Fruit fly (Drosophila melanogaster) whole organism, embryonic: ENCODE data around the gene CG5096.

ENCODE experiments used
- B-H2 ChIP-seq: fragments of 200-800 bp; sonication (Bioruptor generic); optimal IDR thresholded peaks from 2 replicates; lab custom pipeline; 2018; ENCODE audit warnings: missing biosample characterization, mild to moderate bottlenecking, missing genetic modification characterization
- CG14710 ChIP-seq: fragments of 200-800 bp; sonication (Bioruptor generic); optimal IDR thresholded peaks from 3 replicates; lab custom pipeline; 2019; ENCODE audit warnings: missing biosample characterization, mild to moderate bottlenecking, missing genetic modification characterization, moderate library complexity
- CG15514 ChIP-seq: fragments of 200-800 bp; sonication (Bioruptor generic); optimal IDR thresholded peaks from 3 replicates; lab custom pipeline; 2017; ENCODE audit warnings: missing biosample characterization, missing genetic modification characterization, mild to moderate bottlenecking, moderate library complexity, missing genetic modification reagents
- CG1603 ChIP-seq: fragments of 200-800 bp; sonication (Bioruptor generic); optimal IDR thresholded peaks from 2 replicates; lab custom pipeline; 2019; ENCODE audit warnings: missing biosample characterization, mild to moderate bottlenecking, missing genetic modification characterization, moderate library complexity
- CG16813 ChIP-seq: fragments of 200-800 bp; sonication (Bioruptor generic); IDR thresholded peaks from 3 replicates; pipeline ENCODE4 v1.3.6; 2022; ENCODE audit warnings: missing biosample characterization, missing genetic modification characterization; ENCODE audit not compliant: partially characterized antibody
- CG17186 ChIP-seq: fragments of 200-800 bp; sonication (Bioruptor generic); optimal IDR thresholded peaks from 3 replicates; lab custom pipeline; 2017; ENCODE audit warnings: missing biosample characterization, missing genetic modification reagents, missing genetic modification characterization
- CG17612 ChIP-seq: fragments of 200-800 bp; sonication (Bioruptor generic); IDR thresholded peaks from 2 replicates; pipeline ENCODE4 v1.3.6; 2022; ENCODE audit warnings: missing biosample characterization, missing genetic modification characterization
- CG17802 ChIP-seq: fragments of 200-800 bp; sonication (Bioruptor generic); optimal IDR thresholded peaks from 2 replicates; lab custom pipeline; 2018; ENCODE audit warnings: missing biosample characterization, mild to moderate bottlenecking, missing genetic modification characterization, moderate library complexity
- CG34376 ChIP-seq: fragments of 200-800 bp; sonication (Bioruptor generic); optimal IDR thresholded peaks from 2 replicates; lab custom pipeline; 2018; ENCODE audit warnings: missing biosample characterization, mild to moderate bottlenecking, missing genetic modification characterization
- CG4360 ChIP-seq: fragments of 200-800 bp; sonication (Bioruptor generic); IDR thresholded peaks from 2 replicates; pipeline ENCODE4 v1.3.6; 2022; ENCODE audit warnings: missing biosample characterization, missing genetic modification characterization
- CG6272 ChIP-seq: fragments of 200-800 bp; sonication (Bioruptor generic); IDR thresholded peaks from 2 replicates; pipeline ENCODE4 v1.3.6; 2022; ENCODE audit warnings: missing biosample characterization, missing genetic modification characterization
- CG6791 ChIP-seq: fragments of 200-800 bp; sonication (Bioruptor generic); IDR thresholded peaks from 3 replicates; pipeline ENCODE4 v1.3.6; 2022; ENCODE audit warnings: missing biosample characterization, missing genetic modification characterization; ENCODE audit not compliant: partially characterized antibody
- CG7372 ChIP-seq: fragments of 200-800 bp; sonication (Bioruptor generic); IDR thresholded peaks from 2 replicates; pipeline ENCODE4 v1.3.6; 2022; ENCODE audit warnings: missing biosample characterization, missing genetic modification characterization
- CG8290 ChIP-seq, 3 experiments: fragments of 200-800 bp; sonication (Bioruptor generic); optimal IDR thresholded peaks; 2 replicates each; lab custom pipeline; 2016 to 2019; ENCODE audit warnings: missing biosample characterization in 3 of 3, missing genetic modification characterization in 3 of 3, mild to moderate bottlenecking in 2 of 3, moderate library complexity in 1 of 3
- CHES-1-like ChIP-seq: fragments of 200-800 bp; sonication (Bioruptor generic); optimal IDR thresholded peaks from 2 replicates; lab custom pipeline; 2016; ENCODE audit warnings: missing biosample characterization, missing genetic modification characterization
- CoRest ChIP-seq: fragments of 200-800 bp; sonication (Bioruptor generic); optimal IDR thresholded peaks from 3 replicates; lab custom pipeline; 2018; ENCODE audit warnings: missing biosample characterization, mild to moderate bottlenecking, missing genetic modification characterization, moderate library complexity
- Dref ChIP-seq: fragments of 200-800 bp; sonication (Bioruptor generic); IDR thresholded peaks from 2 replicates; pipeline ENCODE4 v1.3.6; 2022; ENCODE audit warnings: missing biosample characterization, missing genetic modification characterization
- Ets97D ChIP-seq: fragments of 200-800 bp; sonication (Bioruptor generic); optimal IDR thresholded peaks from 3 replicates; lab custom pipeline; 2016; ENCODE audit warnings: missing biosample characterization, missing genetic modification characterization
- HLH4C ChIP-seq: fragments of 200-800 bp; sonication (Bioruptor generic); IDR thresholded peaks from 3 replicates; pipeline ENCODE4 v1.3.6; 2022; ENCODE audit warnings: missing biosample characterization, missing genetic modification characterization; ENCODE audit not compliant: partially characterized antibody
- HmgD ChIP-seq: fragments of 200-800 bp; sonication (Bioruptor generic); optimal IDR thresholded peaks from 3 replicates; lab custom pipeline; 2016; ENCODE audit warnings: missing biosample characterization, missing genetic modification characterization
- Hmr ChIP-seq: fragments of 200-800 bp; sonication (Bioruptor generic); optimal IDR thresholded peaks from 3 replicates; lab custom pipeline; 2017; ENCODE audit warnings: mild to moderate bottlenecking, missing biosample characterization, missing genetic modification reagents, missing genetic modification characterization
- Kr ChIP-seq: fragments of 200-800 bp; sonication (Bioruptor generic); optimal IDR thresholded peaks from 2 replicates; lab custom pipeline; 2017; ENCODE audit warnings: missing biosample characterization, mild to moderate bottlenecking, missing genetic modification characterization
- Lhr ChIP-seq: fragments of 200-800 bp; sonication (Bioruptor generic); optimal IDR thresholded peaks from 3 replicates; lab custom pipeline; 2017; ENCODE audit warnings: mild to moderate bottlenecking, missing biosample characterization, missing genetic modification reagents, missing genetic modification characterization
- MBD-R2 ChIP-seq: fragments of 200-800 bp; sonication (Bioruptor generic); IDR thresholded peaks from 2 replicates; pipeline ENCODE4 v1.3.6; 2022; ENCODE audit warnings: missing biosample characterization, missing genetic modification characterization
- MTF-1 ChIP-seq: fragments of 200-800 bp; sonication (Bioruptor generic); optimal IDR thresholded peaks from 2 replicates; lab custom pipeline; 2018; ENCODE audit warnings: missing biosample characterization, mild to moderate bottlenecking, missing genetic modification characterization, borderline replicate concordance
- Optix ChIP-seq: fragments of 200-800 bp; sonication (Bioruptor generic); IDR thresholded peaks from 3 replicates; pipeline ENCODE4 v1.3.6; 2022; ENCODE audit warnings: missing biosample characterization, missing genetic modification characterization
- Scr ChIP-seq: fragments of 200-800 bp; sonication (Bioruptor generic); IDR thresholded peaks from 2 replicates; pipeline ENCODE4 v1.3.6; 2022; ENCODE audit warnings: missing biosample characterization, missing genetic modification characterization; ENCODE audit not compliant: partially characterized antibody
- Sin3A ChIP-seq: fragments of >200 bp; optimal IDR thresholded peaks from 2 replicates; lab custom pipeline; 2018
- Sry-β ChIP-seq: fragments of 200-800 bp; sonication (Bioruptor generic); optimal IDR thresholded peaks from 2 replicates; lab custom pipeline; 2018; ENCODE audit warnings: missing biosample characterization, mild to moderate bottlenecking, missing genetic modification characterization, moderate library complexity
- Sry-δ ChIP-seq: fragments of 200-800 bp; sonication (Bioruptor generic); optimal IDR thresholded peaks from 2 replicates; lab custom pipeline; 2016; ENCODE audit warnings: missing biosample characterization, missing genetic modification characterization
- Trl ChIP-seq, 3 experiments: fragments of >200 bp in 2 of 3; fragments of 200-800 bp in 1 of 3; sonication (Bioruptor generic) in 1 of 3; optimal IDR thresholded peaks; 2 replicates in 1 of 3; 3 replicates in 2 of 3; lab custom pipeline; 2016 to 2017; ENCODE audit warnings: missing biosample characterization in 1 of 3, missing genetic modification characterization in 1 of 3
- Xbp1 ChIP-seq: fragments of 200-800 bp; sonication (Bioruptor generic); optimal IDR thresholded peaks from 3 replicates; lab custom pipeline; 2016; ENCODE audit warnings: missing biosample characterization, mild to moderate bottlenecking, missing genetic modification characterization
- br ChIP-seq: fragments of >200 bp; optimal IDR thresholded peaks from 2 replicates; lab custom pipeline; 2017
- chinmo ChIP-seq: fragments of 200-800 bp; sonication (Bioruptor generic); IDR thresholded peaks from 4 replicates; pipeline ENCODE4 v1.3.6; 2022; ENCODE audit warnings: missing biosample characterization, missing genetic modification characterization; ENCODE audit not compliant: partially characterized antibody
- danr ChIP-seq: fragments of 200-800 bp; sonication (Bioruptor generic); IDR thresholded peaks from 2 replicates; pipeline ENCODE4 v1.3.6; 2022; ENCODE audit warnings: missing biosample characterization, missing genetic modification characterization
- dimm ChIP-seq: fragments of 200-800 bp; sonication (Bioruptor generic); IDR thresholded peaks from 2 replicates; pipeline ENCODE4 v1.3.6; 2022; ENCODE audit warnings: missing biosample characterization, missing genetic modification characterization
- ems ChIP-seq: fragments of 200-800 bp; sonication (Bioruptor generic); optimal IDR thresholded peaks from 3 replicates; lab custom pipeline; 2016; ENCODE audit warnings: missing biosample characterization, missing genetic modification characterization
- gcm ChIP-seq: fragments of 200-800 bp; sonication (Bioruptor generic); optimal IDR thresholded peaks from 2 replicates; lab custom pipeline; 2019; ENCODE audit warnings: missing biosample characterization, mild to moderate bottlenecking, missing genetic modification characterization, moderate library complexity
- gfzf ChIP-seq: fragments of 200-800 bp; sonication (Bioruptor generic); optimal IDR thresholded peaks from 2 replicates; lab custom pipeline; 2016; ENCODE audit warnings: missing biosample characterization, mild to moderate bottlenecking, missing genetic modification characterization, moderate library complexity
- nmo ChIP-seq: fragments of 200-800 bp; sonication (Bioruptor generic); optimal IDR thresholded peaks from 2 replicates; lab custom pipeline; 2018; ENCODE audit warnings: missing biosample characterization, mild to moderate bottlenecking, missing genetic modification characterization, moderate library complexity
- pb ChIP-seq: fragments of 200-800 bp; sonication (Bioruptor generic); optimal IDR thresholded peaks from 3 replicates; lab custom pipeline; 2016; ENCODE audit warnings: missing biosample characterization, missing genetic modification characterization
- pfk ChIP-seq: fragments of 200-800 bp; sonication (Bioruptor generic); optimal IDR thresholded peaks from 2 replicates; lab custom pipeline; 2018; ENCODE audit warnings: missing biosample characterization, mild to moderate bottlenecking, missing genetic modification characterization, moderate library complexity
- phol ChIP-seq: fragments of 200-800 bp; sonication (Bioruptor generic); optimal IDR thresholded peaks from 3 replicates; lab custom pipeline; 2018; ENCODE audit warnings: missing biosample characterization, mild to moderate bottlenecking, missing genetic modification characterization, moderate library complexity
- pzg ChIP-seq: fragments of 200-800 bp; sonication (Bioruptor generic); optimal IDR thresholded peaks from 3 replicates; lab custom pipeline; 2018; ENCODE audit warnings: missing biosample characterization, mild to moderate bottlenecking, missing genetic modification characterization, moderate library complexity
- row ChIP-seq: fragments of 200-800 bp; sonication (Bioruptor generic); IDR thresholded peaks from 3 replicates; pipeline ENCODE4 v1.3.6; 2022; ENCODE audit warnings: missing biosample characterization, missing genetic modification characterization
- stwl ChIP-seq: fragments of 200-800 bp; sonication (Bioruptor generic); optimal IDR thresholded peaks from 3 replicates; lab custom pipeline; 2018; ENCODE audit warnings: missing biosample characterization, mild to moderate bottlenecking, missing genetic modification characterization, moderate library complexity
- sug ChIP-seq: fragments of 200-800 bp; optimal IDR thresholded peaks from 2 replicates; lab custom pipeline; 2019; ENCODE audit warnings: missing biosample characterization, mild to moderate bottlenecking, missing genetic modification characterization, moderate library complexity
- unc-4 ChIP-seq: fragments of 200-800 bp; sonication (Bioruptor generic); IDR thresholded peaks from 2 replicates; pipeline ENCODE4 v1.3.6; 2022; ENCODE audit warnings: missing biosample characterization, missing genetic modification characterization; ENCODE audit not compliant: partially characterized antibody
- zen ChIP-seq: fragments of 200-800 bp; sonication (Bioruptor generic); optimal IDR thresholded peaks from 3 replicates; lab custom pipeline; 2018; ENCODE audit warnings: missing biosample characterization, mild to moderate bottlenecking, missing genetic modification characterization, moderate library complexity

CG5096 gene

DNA sequence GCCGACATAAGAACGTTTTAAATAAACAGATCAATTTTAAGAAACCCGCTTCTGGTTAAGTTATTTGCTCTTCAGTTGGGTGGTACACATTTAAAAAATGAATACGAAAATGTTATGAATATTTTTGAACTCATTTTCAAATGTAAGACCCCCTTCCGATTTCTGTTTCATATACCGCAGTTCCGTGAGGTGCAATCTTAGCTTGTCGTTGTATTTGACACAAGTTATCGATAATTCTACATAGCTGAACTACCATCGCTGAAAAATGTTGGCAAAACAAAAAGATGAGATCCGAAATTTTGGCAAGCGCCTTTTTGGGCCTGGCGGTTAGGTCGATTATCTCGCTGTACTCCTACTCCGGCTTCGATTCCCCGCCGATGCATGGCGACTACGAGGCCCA lies 2.2 kb upstream of the CG5096 start, which contains the start of gene gny (continued):
- TF ChIP-seq CG7372 (GFP tag; lab: Robert Waterston, UW), result no peak
- TF ChIP-seq dimm (GFP tag; lab: Robert Waterston, UW), result no peak
- TF ChIP-seq danr (GFP tag; lab: Robert Waterston, UW), result no peak
- peak; percentile 29 for TF ChIP-seq Scr
- TF ChIP-seq CG4360, result no peak
- TF ChIP-seq gfzf (GFP tag; lab: Kevin White, UChicago), result peak; percentile 19
- peak; percentile 2 for TF ChIP-seq Sin3A (lab: Kevin White, UChicago)
- TF ChIP-seq br (lab: Kevin White, UChicago), result no peak
- TF ChIP-seq MBD-R2, result peak; percentile 88
- TF ChIP-seq Optix (GFP tag; lab: Robert Waterston, UW), result no peak
- no peak for TF ChIP-seq CG17612 (GFP tag; lab: Robert Waterston, UW)
- TF ChIP-seq Dref (GFP tag; lab: Robert Waterston, UW), result peak; percentile 85
- TF ChIP-seq zen (tag; lab: Kevin White, UChicago), result no peak
- TF ChIP-seq CG34376 (GFP tag; lab: Kevin White, UChicago), result no peak
- TF ChIP-seq Trl (optimal IDR thresholded peaks at IDR 0.05; lab: Kevin White, UChicago), result no peak
- TF ChIP-seq Trl (GFP tag; optimal IDR thresholded peaks at IDR 0.05; lab: Kevin White, UChicago), result no peak
- peak; percentile 97 for TF ChIP-seq pfk (GFP tag; lab: Kevin White, UChicago)
- TF ChIP-seq gcm, result no peak
- TF ChIP-seq Xbp1 (GFP tag; lab: Kevin White, UChicago), result no peak
- TF ChIP-seq CG17186 (GFP tag; lab: Kevin White, UChicago), result no peak
- TF ChIP-seq Hmr (GFP tag; lab: Kevin White, UChicago), result no peak
- TF ChIP-seq B-H2 (GFP tag; lab: Kevin White, UChicago), result no peak
- no peak for TF ChIP-seq Sry-β
- TF ChIP-seq chinmo (GFP tag; lab: Robert Waterston, UW), result 0 out of 4 replicates have a peak, but pooled peaks have one; percentile 25
- TF ChIP-seq CG6791 (GFP tag; lab: Robert Waterston, UW), result no peak
- TF ChIP-seq CG8290 (GFP tag; optimal IDR thresholded peaks at IDR 0.05; lab: Kevin White, UChicago), result no peak
- TF ChIP-seq CG8290 (tag; optimal IDR thresholded peaks at IDR 0.05; lab: Kevin White, UChicago), result peak in 1 of 2 experiments; percentile 61
- TF ChIP-seq HLH4C, result peak; percentile 49; the same call in 2 of the 3 replicates
- peak; percentile 3 for TF ChIP-seq CG14710 (tag; lab: Kevin White, UChicago)
- peak; percentile 87 for TF ChIP-seq Sry-δ
- TF ChIP-seq CG6272 (GFP tag; lab: Robert Waterston, UW), result no peak
- peak; percentile 37 for TF ChIP-seq CG17802 (tag; lab: Kevin White, UChicago)
- TF ChIP-seq CoRest (tag; lab: Kevin White, UChicago), result peak; percentile 20
- peak; percentile 9 for TF ChIP-seq phol (tag; lab: Kevin White, UChicago)
- peak; percentile 26 for TF ChIP-seq Ets97D (GFP tag; lab: Kevin White, UChicago)
- no peak for TF ChIP-seq ems (GFP tag; lab: Kevin White, UChicago)
- peak; percentile 26; the same call in 1 of the 3 replicates for TF ChIP-seq row (GFP tag; lab: Robert Waterston, UW)
- peak; percentile 81 for TF ChIP-seq pzg (GFP tag; lab: Kevin White, UChicago)
- TF ChIP-seq MTF-1 (GFP tag; lab: Kevin White, UChicago), result no peak
- TF ChIP-seq CG15514 (GFP tag; lab: Kevin White, UChicago), result peak; percentile 6
- peak; percentile 39; the same call in 2 of the 3 replicates for TF ChIP-seq CG16813
- peak; percentile 42 for TF ChIP-seq stwl (tag; lab: Kevin White, UChicago)
- TF ChIP-seq HmgD (GFP tag; lab: Kevin White, UChicago), result peak; percentile 39
- peak; percentile 15 for TF ChIP-seq Lhr (GFP tag; lab: Kevin White, UChicago)
- no peak for TF ChIP-seq pb (GFP tag; lab: Kevin White, UChicago)
- peak; percentile 3 for TF ChIP-seq nmo (GFP tag; lab: Kevin White, UChicago)
- TF ChIP-seq CHES-1-like (GFP tag; lab: Kevin White, UChicago), result no peak
- TF ChIP-seq CG1603 (tag; lab: Kevin White, UChicago), result peak; percentile 100
- peak; percentile 70 for TF ChIP-seq sug
- TF ChIP-seq unc-4, result 0 out of 2 replicates have a peak, but pooled peaks have one; percentile 31
- no peak for TF ChIP-seq Kr (GFP tag; lab: Kevin White, UChicago)
